Fruit fly (Drosophila melanogaster): ENCODE measurements around the gene CG15155.

The CG15155 gene

DNA sequence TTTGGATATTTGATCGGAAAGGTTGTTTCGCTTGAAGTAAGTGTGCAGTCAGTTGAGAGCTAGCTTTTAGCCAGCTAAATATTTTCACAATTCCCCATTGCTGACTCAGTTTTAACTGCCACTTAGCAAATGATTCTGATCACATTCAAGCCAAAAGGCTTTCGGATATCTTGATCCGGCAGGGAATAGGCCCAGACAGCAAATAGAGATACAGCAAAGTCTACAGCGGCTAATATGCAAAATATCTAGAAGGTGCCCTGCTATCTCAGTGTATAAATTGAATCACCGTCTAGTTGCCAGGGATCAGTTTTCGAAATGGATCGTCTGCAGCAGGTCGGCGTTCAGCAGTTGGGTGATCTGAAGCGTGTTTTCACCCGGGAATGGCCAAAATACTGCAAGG, at the start of gene CG15155:
Gene CG15155 (plus strand): TSS at position 301 of the 400 bp plus-strand sequence.
- TF ChIP-seq N (GFP tag; optimal IDR thresholded peaks at IDR 0.05) (no peak), CG9705 (GFP tag; optimal IDR thresholded peaks at IDR 0.05) (no peak), Rel (GFP tag; optimal IDR thresholded peaks at IDR 0.05) (no peak), Rel (tag; optimal IDR thresholded peaks at IDR 0.05) (no peak), CG32264 (GFP tag; optimal IDR thresholded peaks at IDR 0.05) (no peak), jim (GFP tag; optimal IDR thresholded peaks at IDR 0.05) (no peak), br (GFP tag; optimal IDR thresholded peaks at IDR 0.05) (no peak), dl (GFP tag; optimal IDR thresholded peaks at IDR 0.05; ENCODE audit: insufficient read depth in 1 of 2, partially characterized antibody in 2 of 2) (no peak), tai (GFP tag; optimal IDR thresholded peaks at IDR 0.05) (no peak), dsf (GFP tag; optimal IDR thresholded peaks at IDR 0.05; ENCODE audit: borderline replicate concordance) (no peak)

DNA sequence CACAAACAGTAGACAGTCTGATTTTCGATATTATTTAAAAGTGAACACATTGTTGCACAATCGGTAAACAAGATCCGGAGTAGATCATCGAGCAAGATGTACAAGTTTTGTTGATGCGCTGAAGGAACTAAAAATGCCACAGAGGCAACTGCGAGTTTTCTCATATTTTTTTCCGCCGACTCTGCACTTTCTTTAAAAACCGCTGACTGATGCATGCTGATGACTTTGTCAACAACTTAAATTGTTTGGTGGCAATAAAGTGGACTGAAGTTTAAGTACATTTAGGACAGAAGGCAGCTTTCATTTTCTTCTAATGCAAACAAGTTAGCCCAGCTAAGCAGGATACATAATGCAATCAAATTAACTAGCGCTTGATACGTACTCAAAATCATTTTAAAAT, 42.2 kb upstream of the CG15155 start:
- TF ChIP-seq Sp1 (GFP tag; optimal IDR thresholded peaks at IDR 0.05) (no peak), CG9705 (GFP tag; optimal IDR thresholded peaks at IDR 0.05) (no peak), HLH106 (tag; optimal IDR thresholded peaks at IDR 0.05) (no peak), Jra (GFP tag; optimal IDR thresholded peaks at IDR 0.05) (no peak), dsf (GFP tag; optimal IDR thresholded peaks at IDR 0.05; ENCODE audit: borderline replicate concordance) (no peak), Vsx2 (GFP tag; optimal IDR thresholded peaks at IDR 0.05; ENCODE audit: partially characterized antibody) (no peak), Rel (GFP tag; optimal IDR thresholded peaks at IDR 0.05) (no peak), Rel (tag; optimal IDR thresholded peaks at IDR 0.05) (no peak), ey (GFP tag; optimal IDR thresholded peaks at IDR 0.05) (no peak), h (GFP tag; optimal IDR thresholded peaks at IDR 0.05) (no peak), fru (GFP tag; optimal IDR thresholded peaks at IDR 0.05) (no peak), brk (GFP tag; optimal IDR thresholded peaks at IDR 0.05) (no peak), dmrt93B (GFP tag; optimal IDR thresholded peaks at IDR 0.05) (no peak), Hr83 (GFP tag; optimal IDR thresholded peaks at IDR 0.05; ENCODE audit: poor library complexity, severe bottlenecking) (no peak), Mio (GFP tag; optimal IDR thresholded peaks at IDR 0.05) (no peak), Dif (GFP tag; optimal IDR thresholded peaks at IDR 0.05; ENCODE audit: partially characterized antibody) (no peak), jim (GFP tag; optimal IDR thresholded peaks at IDR 0.05) (no peak), pan (optimal IDR thresholded peaks at IDR 0.05) (no peak)

DNA sequence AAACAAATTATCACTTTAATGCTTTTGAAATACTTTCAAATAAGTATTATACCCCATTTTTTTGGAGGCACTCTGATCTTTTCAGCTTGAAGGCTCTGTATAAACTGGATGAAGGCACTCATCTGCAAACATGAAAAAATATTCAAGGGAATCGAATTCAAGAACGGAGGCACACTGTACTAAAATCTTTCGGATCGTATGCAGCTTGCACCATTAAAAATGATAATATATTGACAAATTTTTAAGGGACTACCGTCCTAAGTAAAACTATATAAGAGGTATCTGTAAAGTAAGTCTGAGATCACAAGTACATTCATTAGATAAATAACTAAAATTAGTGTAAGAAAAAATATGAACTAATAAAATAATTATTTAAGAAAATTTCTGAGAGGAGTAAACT, 41.6 kb upstream of the CG15155 start, which contains the start of gene CG44476:
Gene CG44476 (minus strand): TSS at position 101 of the 400 bp plus-strand sequence.
- TF ChIP-seq Rel (GFP tag; optimal IDR thresholded peaks at IDR 0.05) (no peak), Rel (tag; optimal IDR thresholded peaks at IDR 0.05) (no peak), brk (GFP tag; optimal IDR thresholded peaks at IDR 0.05) (no peak), Sp1 (GFP tag; optimal IDR thresholded peaks at IDR 0.05) (no peak), CrebA (GFP tag; optimal IDR thresholded peaks at IDR 0.05; ENCODE audit: borderline replicate concordance) (no peak), h (GFP tag; optimal IDR thresholded peaks at IDR 0.05) (no peak), Dif (GFP tag; optimal IDR thresholded peaks at IDR 0.05; ENCODE audit: partially characterized antibody) (no peak), rgr (GFP tag; optimal IDR thresholded peaks at IDR 0.05) (no peak), dmrt93B (GFP tag; optimal IDR thresholded peaks at IDR 0.05) (no peak), N (GFP tag; optimal IDR thresholded peaks at IDR 0.05) (no peak), Hr78 (GFP tag; optimal IDR thresholded peaks at IDR 0.05) (no peak), sv (GFP tag; optimal IDR thresholded peaks at IDR 0.05) (no peak), OdsH (GFP tag; optimal IDR thresholded peaks at IDR 0.05) (no peak)

DNA sequence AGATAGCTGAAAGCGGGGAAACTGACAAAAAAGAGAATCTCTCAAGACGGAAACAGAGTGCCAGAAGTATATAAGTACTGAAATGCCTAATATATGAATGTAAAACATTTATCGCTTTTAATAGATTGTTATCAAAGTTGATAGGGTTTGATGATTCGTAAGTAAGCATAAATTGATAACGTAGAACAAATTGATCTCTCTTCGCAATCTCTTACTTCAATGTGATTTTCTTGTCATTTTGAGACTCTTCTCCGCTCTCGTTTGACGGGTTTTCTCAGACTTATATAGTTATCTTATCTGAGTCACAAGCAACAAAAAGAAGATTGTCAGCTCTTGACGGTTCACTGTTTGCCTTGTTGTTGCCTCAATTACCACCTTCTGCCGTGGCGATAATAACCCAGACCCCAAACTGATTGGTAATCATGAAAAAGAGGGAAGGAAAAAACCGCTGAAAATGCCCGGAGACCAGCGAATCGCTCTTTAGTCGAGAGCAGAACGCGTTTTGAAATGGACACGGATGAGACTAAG, 40.4 kb upstream of the CG15155 start, which contains the start of gene CG15152:
Gene CG15152 (plus strand): TSS at position 372 of the 528 bp plus-strand sequence.
- TF ChIP-seq Dfd (GFP tag; optimal IDR thresholded peaks at IDR 0.05) (no peak), GATAd (GFP tag; optimal IDR thresholded peaks at IDR 0.05) (no peak), Rel (GFP tag; optimal IDR thresholded peaks at IDR 0.05) (no peak), Rel (tag; optimal IDR thresholded peaks at IDR 0.05) (peak; percentile 78), Vsx2 (GFP tag; optimal IDR thresholded peaks at IDR 0.05; ENCODE audit: partially characterized antibody) (no peak), usp (GFP tag; optimal IDR thresholded peaks at IDR 0.05) (no peak), OdsH (GFP tag; optimal IDR thresholded peaks at IDR 0.05) (no peak), psq (GFP tag; optimal IDR thresholded peaks at IDR 0.05) (peak; percentile 11), Hr83 (GFP tag; optimal IDR thresholded peaks at IDR 0.05; ENCODE audit: poor library complexity, severe bottlenecking) (no peak), Myc (optimal IDR thresholded peaks at IDR 0.05) (no peak), brk (GFP tag; optimal IDR thresholded peaks at IDR 0.05) (no peak), rgr (GFP tag; optimal IDR thresholded peaks at IDR 0.05) (no peak), ey (GFP tag; optimal IDR thresholded peaks at IDR 0.05) (no peak), CrebA (GFP tag; optimal IDR thresholded peaks at IDR 0.05; ENCODE audit: borderline replicate concordance) (peak; percentile 5), pan (optimal IDR thresholded peaks at IDR 0.05) (no peak), Hr78 (GFP tag; optimal IDR thresholded peaks at IDR 0.05) (no peak)
